Fruit fly (Drosophila melanogaster) whole organism, embryonic: Measurements from ENCODE around the gene scpr-C.

Experiments used
- Adf1 ChIP-seq: fragments of 200-800 bp; sonication (Bioruptor generic); IDR thresholded peaks from 2 replicates; pipeline ENCODE4 v1.3.6; 2022; ENCODE audit warnings: missing biosample characterization, missing genetic modification characterization
- Atf6 ChIP-seq: fragments of 200-800 bp; sonication (Bioruptor generic); IDR thresholded peaks from 2 replicates; pipeline ENCODE4 v1.3.6; 2022; ENCODE audit warnings: missing biosample characterization, missing genetic modification characterization
- Bgb ChIP-seq: fragments of 200-800 bp; sonication (Bioruptor generic); IDR thresholded peaks from 2 replicates; pipeline ENCODE4 v1.3.6; 2022; ENCODE audit warnings: missing biosample characterization, missing genetic modification characterization; ENCODE audit not compliant: partially characterized antibody
- CG10274 ChIP-seq: fragments of 200-800 bp; sonication (Bioruptor generic); optimal IDR thresholded peaks from 3 replicates; lab custom pipeline; 2017; ENCODE audit warnings: missing biosample characterization, mild to moderate bottlenecking, missing genetic modification characterization
- CG10543 ChIP-seq: fragments of 200-800 bp; sonication (Bioruptor generic); optimal IDR thresholded peaks from 3 replicates; lab custom pipeline; 2017; ENCODE audit warnings: missing biosample characterization, mild to moderate bottlenecking, missing genetic modification characterization, moderate library complexity
- CG12104 ChIP-seq: fragments of 200-800 bp; sonication (Bioruptor generic); optimal IDR thresholded peaks from 3 replicates; lab custom pipeline; 2016; ENCODE audit warnings: missing biosample characterization, missing genetic modification characterization
- CG12299 ChIP-seq: fragments of 200-800 bp; sonication (Bioruptor generic); optimal IDR thresholded peaks from 2 replicates; lab custom pipeline; 2018; ENCODE audit warnings: missing biosample characterization, mild to moderate bottlenecking, missing genetic modification characterization
- CG12659 ChIP-seq: fragments of 200-800 bp; sonication (Bioruptor generic); optimal IDR thresholded peaks from 3 replicates; lab custom pipeline; 2017; ENCODE audit warnings: mild to moderate bottlenecking, missing biosample characterization, missing genetic modification reagents, missing genetic modification characterization
- CG13775 ChIP-seq: fragments of 200-800 bp; sonication (Bioruptor generic); optimal IDR thresholded peaks from 3 replicates; lab custom pipeline; 2017; ENCODE audit warnings: missing biosample characterization, mild to moderate bottlenecking, missing genetic modification characterization
- CG14014 ChIP-seq: fragments of 200-800 bp; sonication (Bioruptor generic); IDR thresholded peaks from 2 replicates; pipeline ENCODE4 v1.3.6; 2022; ENCODE audit warnings: missing biosample characterization, missing genetic modification characterization
- CG15011 ChIP-seq: fragments of 200-800 bp; sonication (Bioruptor generic); optimal IDR thresholded peaks from 3 replicates; lab custom pipeline; 2018; ENCODE audit warnings: missing biosample characterization, mild to moderate bottlenecking, missing genetic modification characterization
- CG15073 ChIP-seq: fragments of 200-800 bp; sonication (Bioruptor generic); optimal IDR thresholded peaks from 2 replicates; lab custom pipeline; 2016; ENCODE audit warnings: missing biosample characterization, missing genetic modification characterization
- CG17361 ChIP-seq: fragments of 200-800 bp; sonication (Bioruptor generic); IDR thresholded peaks from 3 replicates; pipeline ENCODE4 v1.3.6; 2022; ENCODE audit warnings: missing biosample characterization, missing genetic modification characterization
- CG17912 ChIP-seq: fragments of 200-800 bp; sonication (Bioruptor generic); optimal IDR thresholded peaks from 2 replicates; lab custom pipeline; 2018; ENCODE audit warnings: missing biosample characterization, mild to moderate bottlenecking, missing genetic modification characterization
- CG30403 ChIP-seq: fragments of 200-800 bp; sonication (Bioruptor generic); optimal IDR thresholded peaks from 3 replicates; lab custom pipeline; 2016; ENCODE audit warnings: missing biosample characterization, missing genetic modification characterization
- CG31224 ChIP-seq: fragments of 200-800 bp; sonication (Bioruptor generic); IDR thresholded peaks from 2 replicates; pipeline ENCODE4 v1.3.6; 2022; ENCODE audit warnings: missing biosample characterization, missing genetic modification characterization
- CG31388 ChIP-seq: fragments of 200-800 bp; sonication (Bioruptor generic); optimal IDR thresholded peaks from 2 replicates; lab custom pipeline; 2016; ENCODE audit warnings: missing biosample characterization, missing genetic modification characterization
- CG31441 ChIP-seq: fragments of 200-800 bp; sonication (Bioruptor generic); IDR thresholded peaks from 2 replicates; pipeline ENCODE4 v1.3.6; 2022; ENCODE audit warnings: missing biosample characterization, missing genetic modification characterization
- CG32767 ChIP-seq: fragments of 200-800 bp; sonication (Bioruptor generic); IDR thresholded peaks from 2 replicates; pipeline ENCODE4 v1.3.6; 2022; ENCODE audit warnings: missing biosample characterization, missing genetic modification characterization
- CG34376 ChIP-seq: fragments of 200-800 bp; sonication (Bioruptor generic); optimal IDR thresholded peaks from 2 replicates; lab custom pipeline; 2018; ENCODE audit warnings: missing biosample characterization, mild to moderate bottlenecking, missing genetic modification characterization
- CG3847 ChIP-seq: fragments of 200-800 bp; sonication (Bioruptor generic); IDR thresholded peaks from 2 replicates; pipeline ENCODE4 v1.3.6; 2022; ENCODE audit warnings: missing biosample characterization, missing genetic modification characterization
- CG43689 ChIP-seq: fragments of 200-800 bp; sonication (Bioruptor generic); IDR thresholded peaks from 2 replicates; pipeline ENCODE4 v1.3.6; 2022; ENCODE audit warnings: missing biosample characterization, missing genetic modification characterization
- CG4617 ChIP-seq: fragments of 200-800 bp; sonication (Bioruptor generic); optimal IDR thresholded peaks from 3 replicates; lab custom pipeline; 2016; ENCODE audit warnings: missing biosample characterization, missing genetic modification characterization, borderline replicate concordance
- CG4730 ChIP-seq: fragments of 200-800 bp; sonication (Bioruptor generic); IDR thresholded peaks from 2 replicates; pipeline ENCODE4 v1.3.6; 2022; ENCODE audit warnings: missing biosample characterization, missing genetic modification characterization
- CG6683 ChIP-seq: fragments of 200-800 bp; sonication (Bioruptor generic); optimal IDR thresholded peaks from 2 replicates; lab custom pipeline; 2017; ENCODE audit warnings: missing biosample characterization, mild to moderate bottlenecking, missing genetic modification characterization, missing genetic modification reagents
- CG7556 ChIP-seq: fragments of 200-800 bp; sonication (Bioruptor generic); optimal IDR thresholded peaks from 2 replicates; lab custom pipeline; 2017; ENCODE audit warnings: missing biosample characterization, mild to moderate bottlenecking, missing genetic modification characterization
- CG8281 ChIP-seq: fragments of 200-800 bp; sonication (Bioruptor generic); optimal IDR thresholded peaks from 2 replicates; lab custom pipeline; 2018; ENCODE audit warnings: missing biosample characterization, mild to moderate bottlenecking, missing genetic modification characterization, moderate library complexity
- CrebB ChIP-seq: fragments of 200-800 bp; sonication (Bioruptor generic); optimal IDR thresholded peaks from 3 replicates; lab custom pipeline; 2018; ENCODE audit warnings: missing biosample characterization, mild to moderate bottlenecking, missing genetic modification characterization
- Deaf1 ChIP-seq: fragments of 200-800 bp; optimal IDR thresholded peaks from 3 replicates; lab custom pipeline; 2019; ENCODE audit warnings: missing biosample characterization, mild to moderate bottlenecking, missing genetic modification characterization, moderate library complexity
- E2f2 ChIP-seq: fragments of 200-800 bp; sonication (Bioruptor generic); IDR thresholded peaks from 2 replicates; pipeline ENCODE4 v1.3.6; 2022; ENCODE audit warnings: missing biosample characterization, missing genetic modification characterization
- Fer3 ChIP-seq: fragments of 200-800 bp; sonication (Bioruptor generic); optimal IDR thresholded peaks from 2 replicates; lab custom pipeline; 2018; ENCODE audit warnings: missing biosample characterization, mild to moderate bottlenecking, missing genetic modification characterization, moderate library complexity
- HLH3B ChIP-seq: fragments of 200-800 bp; sonication (Bioruptor generic); IDR thresholded peaks from 2 replicates; pipeline ENCODE4 v1.3.6; 2022; ENCODE audit warnings: missing biosample characterization, missing genetic modification characterization
- Kr ChIP-seq: fragments of 200-800 bp; sonication (Bioruptor generic); optimal IDR thresholded peaks from 2 replicates; lab custom pipeline; 2017; ENCODE audit warnings: missing biosample characterization, mild to moderate bottlenecking, missing genetic modification characterization
- Pdp1 ChIP-seq, 2 experiments: fragments of 200-800 bp; sonication (Bioruptor generic); optimal IDR thresholded peaks; 3 replicates each; lab custom pipeline; 2016; ENCODE audit warnings: missing biosample characterization in 2 of 2, missing genetic modification characterization in 2 of 2, mild to moderate bottlenecking in 1 of 2, moderate library complexity in 1 of 2
- Sry-δ ChIP-seq: fragments of 200-800 bp; sonication (Bioruptor generic); optimal IDR thresholded peaks from 2 replicates; lab custom pipeline; 2016; ENCODE audit warnings: missing biosample characterization, missing genetic modification characterization
- abd-A ChIP-seq: fragments of 200-800 bp; sonication (Bioruptor generic); optimal IDR thresholded peaks from 3 replicates; lab custom pipeline; 2019; ENCODE audit warnings: missing biosample characterization, mild to moderate bottlenecking, missing genetic modification characterization, moderate library complexity
- bbx ChIP-seq: fragments of 200-800 bp; sonication (Bioruptor generic); IDR thresholded peaks from 2 replicates; pipeline ENCODE4 v1.3.6; 2022; ENCODE audit warnings: missing biosample characterization, missing genetic modification characterization; ENCODE audit not compliant: partially characterized antibody
- bcd ChIP-seq: fragments of 200-800 bp; sonication (Bioruptor generic); optimal IDR thresholded peaks from 2 replicates; lab custom pipeline; 2017; ENCODE audit warnings: missing biosample characterization, mild to moderate bottlenecking, missing genetic modification characterization
- ewg ChIP-seq: fragments of 200-800 bp; sonication (Bioruptor generic); optimal IDR thresholded peaks from 3 replicates; lab custom pipeline; 2017; ENCODE audit warnings: mild to moderate bottlenecking, missing biosample characterization, missing genetic modification reagents, missing genetic modification characterization
- gce ChIP-seq: fragments of 200-800 bp; sonication (Bioruptor generic); IDR thresholded peaks from 3 replicates; pipeline ENCODE4 v1.3.6; 2022; ENCODE audit warnings: missing biosample characterization, missing genetic modification characterization
- gcm ChIP-seq: fragments of 200-800 bp; sonication (Bioruptor generic); optimal IDR thresholded peaks from 2 replicates; lab custom pipeline; 2019; ENCODE audit warnings: missing biosample characterization, mild to moderate bottlenecking, missing genetic modification characterization, moderate library complexity
- kay ChIP-seq: fragments of 200-800 bp; sonication (Bioruptor generic); optimal IDR thresholded peaks from 2 replicates; lab custom pipeline; 2016; ENCODE audit warnings: missing biosample characterization, missing genetic modification characterization
- klu ChIP-seq: fragments of 200-800 bp; sonication (Bioruptor generic); IDR thresholded peaks from 2 replicates; pipeline ENCODE4 v1.3.6; 2022; ENCODE audit warnings: missing biosample characterization, missing genetic modification characterization
- kni ChIP-seq: fragments of 200-800 bp; sonication (Bioruptor generic); optimal IDR thresholded peaks from 3 replicates; lab custom pipeline; 2017; ENCODE audit warnings: mild to moderate bottlenecking, missing biosample characterization, missing genetic modification reagents, missing genetic modification characterization
- pan ChIP-seq, 4 experiments: fragments of >200 bp in 3 of 4; fragments of 200-800 bp in 1 of 4; sonication (Bioruptor generic) in 1 of 4; optimal IDR thresholded peaks in 3 of 4; IDR thresholded peaks in 1 of 4; 2 replicates each; pipeline versions ENCODE4 v1.3.6 to Lab custom; 2017 to 2022; ENCODE audit warnings: missing biosample characterization in 2 of 4, missing genetic modification characterization in 2 of 4, mixed read lengths in 1 of 4
- pfk ChIP-seq: fragments of 200-800 bp; sonication (Bioruptor generic); optimal IDR thresholded peaks from 2 replicates; lab custom pipeline; 2018; ENCODE audit warnings: missing biosample characterization, mild to moderate bottlenecking, missing genetic modification characterization, moderate library complexity
- schlank ChIP-seq: fragments of 200-800 bp; sonication (Bioruptor generic); optimal IDR thresholded peaks from 2 replicates; lab custom pipeline; 2018; ENCODE audit warnings: missing biosample characterization, mild to moderate bottlenecking, missing genetic modification characterization
- sens-2 ChIP-seq: fragments of 200-800 bp; sonication (Bioruptor generic); IDR thresholded peaks from 2 replicates; pipeline ENCODE4 v1.3.6; 2022; ENCODE audit warnings: missing biosample characterization, missing genetic modification characterization
- z ChIP-seq: fragments of 200-800 bp; sonication (Bioruptor generic); IDR thresholded peaks from 3 replicates; pipeline ENCODE4 v1.3.6; 2022; ENCODE audit warnings: missing biosample characterization, missing genetic modification characterization

scpr-C gene

dm6 chr3R:11216156-11216630 is 9.1 kb upstream of the scpr-C start, which contains the start of the genes RpS25 and CG4820 (continued):
- TF ChIP-seq CG32767 (GFP tag; lab: Robert Waterston, UW) = peak; percentile 66; the same call in 1 of the 2 replicates
- TF ChIP-seq bcd (GFP tag; lab: Kevin White, UChicago) = peak; percentile 96
- TF ChIP-seq CG7556 (GFP tag; lab: Kevin White, UChicago) = peak; percentile 75
- 0 out of 3 replicates have a peak, but pooled peaks have one; percentile 54 for TF ChIP-seq z (GFP tag; lab: Robert Waterston, UW)
- TF ChIP-seq CrebB (tag; lab: Kevin White, UChicago) = peak; percentile 97
- TF ChIP-seq CG4617 (GFP tag; lab: Kevin White, UChicago) = peak; percentile 97
- TF ChIP-seq CG17361 (GFP tag; lab: Robert Waterston, UW) = peak; percentile 88
- peak; percentile 79 for TF ChIP-seq CG43689 (GFP tag; lab: Robert Waterston, UW)
- no peak for TF ChIP-seq pan (optimal IDR thresholded peaks at IDR 0.05; lab: Kevin White, UChicago)
- peak in 1 of 2 experiments; percentile 89 for TF ChIP-seq pan (GFP tag; optimal IDR thresholded peaks at IDR 0.05 in 1 of 2, IDR thresholded peaks at IDR 0.05 in 1 of 2)
- TF ChIP-seq gcm (GFP tag; lab: Kevin White, UChicago) = peak; percentile 89
- TF ChIP-seq CG14014 = peak; percentile 79
- peak; percentile 86 to 91 for TF ChIP-seq Pdp1 (GFP tag; optimal IDR thresholded peaks at IDR 0.05; lab: Kevin White, UChicago)
- TF ChIP-seq CG17912 (GFP tag; lab: Kevin White, UChicago) = peak; percentile 95
- TF ChIP-seq Sry-δ = peak; percentile 92
- TF ChIP-seq CG3847 (GFP tag; lab: Robert Waterston, UW) = peak; percentile 95
- peak; percentile 97 for TF ChIP-seq CG13775
- TF ChIP-seq CG15073 (GFP tag; lab: Kevin White, UChicago) = peak; percentile 9
- peak; percentile 90 for TF ChIP-seq CG12299 (tag; lab: Kevin White, UChicago)
- peak; percentile 84 for TF ChIP-seq pfk (GFP tag; lab: Kevin White, UChicago)
- peak; percentile 62 for TF ChIP-seq Adf1 (GFP tag; lab: Robert Waterston, UW)
- peak; percentile 97 for TF ChIP-seq CG10543 (GFP tag; lab: Kevin White, UChicago)
- TF ChIP-seq kni (GFP tag; lab: Kevin White, UChicago) = peak; percentile 95
- TF ChIP-seq sens-2 (GFP tag; lab: Robert Waterston, UW) = peak; percentile 89
- TF ChIP-seq schlank (tag; lab: Kevin White, UChicago) = peak; percentile 93
- TF ChIP-seq CG31441 (GFP tag; lab: Robert Waterston, UW) = peak; percentile 89
- peak; percentile 86; the same call in 2 of the 3 replicates for TF ChIP-seq gce (GFP tag; lab: Robert Waterston, UW)
- no peak for TF ChIP-seq abd-A
- TF ChIP-seq bbx (GFP tag; lab: Robert Waterston, UW) = peak; percentile 70
- peak; percentile 75 for TF ChIP-seq CG4730 (GFP tag; lab: Robert Waterston, UW)
- TF ChIP-seq Kr (GFP tag; lab: Kevin White, UChicago) = peak; percentile 72
- TF ChIP-seq E2f2 (GFP tag; lab: Robert Waterston, UW) = peak; percentile 80
- TF ChIP-seq CG30403 (GFP tag; lab: Kevin White, UChicago) = peak; percentile 85
- TF ChIP-seq CG12659 = peak; percentile 98
- peak; percentile 99 for TF ChIP-seq CG34376
- TF ChIP-seq ewg (GFP tag; lab: Kevin White, UChicago) = peak; percentile 95
- TF ChIP-seq CG12104 = peak; percentile 93
- TF ChIP-seq CG15011 = peak; percentile 91
- TF ChIP-seq CG6683 (GFP tag; lab: Kevin White, UChicago) = peak; percentile 87
- TF ChIP-seq CG31388 = peak; percentile 62
- TF ChIP-seq Bgb (GFP tag; lab: Robert Waterston, UW) = peak; percentile 85
- TF ChIP-seq Deaf1 (tag; lab: Kevin White, UChicago) = peak; percentile 58
- peak; percentile 91 for TF ChIP-seq Fer3
- TF ChIP-seq klu (GFP tag; lab: Robert Waterston, UW) = peak; percentile 59
- peak; percentile 89 for TF ChIP-seq Atf6 (GFP tag; lab: Robert Waterston, UW)
- TF ChIP-seq HLH3B = peak; percentile 82
- TF ChIP-seq CG8281 (tag; lab: Kevin White, UChicago) = peak; percentile 72
- peak; percentile 88 for TF ChIP-seq CG10274 (GFP tag; lab: Kevin White, UChicago)
- TF ChIP-seq CG31224 (GFP tag; lab: Robert Waterston, UW) = peak; percentile 77
- TF ChIP-seq kay (GFP tag; lab: Kevin White, UChicago) = peak; percentile 24
